Worm (Caenorhabditis elegans) whole organism, L3 larva: Measurements from ENCODE around the gene aptf-4.

Source experiments
- R02D3.7 ChIP-seq: fragments of 150-350 bp; optimal IDR thresholded peaks from 2 replicates; lab custom pipeline; 2014; ENCODE audit warnings: missing biosample characterization, missing genetic modification characterization
- aly-2 ChIP-seq: fragments of 150-350 bp; optimal IDR thresholded peaks from 2 replicates; lab custom pipeline; 2014; ENCODE audit warnings: missing biosample characterization, missing genetic modification characterization
- ceh-16 ChIP-seq: sonication (generic microtip); optimal IDR thresholded peaks from 2 replicates; lab custom pipeline; 2017; ENCODE audit warnings: missing biosample characterization, missing genetic modification characterization
- ceh-28 ChIP-seq: fragments of 150-350 bp; optimal IDR thresholded peaks from 2 replicates; lab custom pipeline; 2014; ENCODE audit warnings: missing biosample characterization, missing genetic modification reagents, missing genetic modification characterization
- ceh-82 ChIP-seq: fragments of 150-350 bp; optimal IDR thresholded peaks from 2 replicates; lab custom pipeline; 2014; ENCODE audit warnings: missing biosample characterization, missing genetic modification characterization
- daf-12 ChIP-seq: fragments of 150-350 bp; optimal IDR thresholded peaks from 2 replicates; lab custom pipeline; 2014; ENCODE audit warnings: missing biosample characterization, missing genetic modification reagents, missing genetic modification characterization
- egl-5 ChIP-seq: fragments of 150-350 bp; optimal IDR thresholded peaks from 2 replicates; lab custom pipeline; 2017; ENCODE audit warnings: missing biosample characterization, missing genetic modification reagents, missing genetic modification characterization, inconsistent platforms
- elt-2 ChIP-seq: sonication (generic microtip); optimal IDR thresholded peaks from 2 replicates; lab custom pipeline; 2016; ENCODE audit warnings: missing genetic modification reagents, mild to moderate bottlenecking, missing genetic modification characterization, missing compliant biosample characterization
- fkh-10 ChIP-seq: sonication (generic microtip); optimal IDR thresholded peaks from 2 replicates; lab custom pipeline; 2017; ENCODE audit warnings: missing biosample characterization, missing genetic modification reagents, missing genetic modification characterization
- fkh-2 ChIP-seq: fragments of 150-350 bp; optimal IDR thresholded peaks from 2 replicates; lab custom pipeline; 2014; ENCODE audit warnings: missing biosample characterization, missing genetic modification reagents, missing genetic modification characterization
- hmg-11 ChIP-seq: sonication (generic microtip); optimal IDR thresholded peaks from 2 replicates; lab custom pipeline; 2016; ENCODE audit warnings: missing genetic modification characterization, missing compliant biosample characterization
- jun-1 ChIP-seq: fragments of 150-350 bp; optimal IDR thresholded peaks from 2 replicates; lab custom pipeline; 2014; ENCODE audit warnings: missing biosample characterization, missing genetic modification reagents, missing genetic modification characterization
- lin-15B ChIP-seq: fragments of 150-350 bp; optimal IDR thresholded peaks from 2 replicates; lab custom pipeline; 2014; ENCODE audit warnings: missing biosample characterization, missing genetic modification characterization
- lin-39 ChIP-seq: fragments of 150-350 bp; optimal IDR thresholded peaks from 2 replicates; lab custom pipeline; 2018; ENCODE audit warnings: missing biosample characterization, missing genetic modification reagents, missing genetic modification characterization
- lsy-12 ChIP-seq: sonication (generic microtip); optimal IDR thresholded peaks from 2 replicates; lab custom pipeline; 2016; ENCODE audit warnings: mild to moderate bottlenecking, missing genetic modification characterization, missing compliant biosample characterization
- mdl-1 ChIP-seq: fragments of 150-350 bp; optimal IDR thresholded peaks from 2 replicates; lab custom pipeline; 2014; ENCODE audit warnings: missing biosample characterization, missing genetic modification characterization
- mml-1 ChIP-seq: fragments of 150-350 bp; sonication (generic microtip); optimal IDR thresholded peaks from 3 replicates; lab custom pipeline; 2014; ENCODE audit warnings: missing biosample characterization, missing genetic modification characterization
- nfya-1 ChIP-seq: sonication (generic microtip); optimal IDR thresholded peaks from 2 replicates; lab custom pipeline; 2017; ENCODE audit warnings: missing genetic modification characterization, mild to moderate bottlenecking, missing compliant biosample characterization, antibody characterized with exemption, moderate library complexity; ENCODE audit not compliant: insufficient read depth
- nhr-23 ChIP-seq: fragments of 150-350 bp; optimal IDR thresholded peaks from 2 replicates; lab custom pipeline; 2014; ENCODE audit warnings: missing biosample characterization, missing genetic modification reagents, missing genetic modification characterization
- nhr-237 ChIP-seq: fragments of 150-350 bp; optimal IDR thresholded peaks from 2 replicates; lab custom pipeline; 2014; ENCODE audit warnings: missing biosample characterization, missing genetic modification characterization
- nhr-28 ChIP-seq: fragments of 150-350 bp; optimal IDR thresholded peaks from 2 replicates; lab custom pipeline; 2014; ENCODE audit warnings: missing biosample characterization, missing genetic modification characterization
- nhr-67 ChIP-seq: fragments of 150-350 bp; optimal IDR thresholded peaks from 2 replicates; lab custom pipeline; 2014; ENCODE audit warnings: missing biosample characterization, missing genetic modification characterization
- nhr-76 ChIP-seq: fragments of 150-350 bp; sonication (generic microtip); optimal IDR thresholded peaks from 5 replicates; lab custom pipeline; 2014; ENCODE audit warnings: missing biosample characterization, missing genetic modification characterization
- nhr-77 ChIP-seq: fragments of 150-350 bp; optimal IDR thresholded peaks from 2 replicates; lab custom pipeline; 2014; ENCODE audit warnings: missing biosample characterization, missing genetic modification characterization
- pha-4 ChIP-seq: fragments of 150-350 bp; optimal IDR thresholded peaks from 2 replicates; lab custom pipeline; 2014; ENCODE audit warnings: missing biosample characterization, missing genetic modification reagents, missing genetic modification characterization
- pqm-1 ChIP-seq: fragments of 150-350 bp; optimal IDR thresholded peaks from 2 replicates; lab custom pipeline; 2017; ENCODE audit warnings: missing biosample characterization, missing genetic modification characterization, inconsistent platforms
- sea-2 ChIP-seq: fragments of 150-350 bp; sonication (generic microtip); optimal IDR thresholded peaks from 4 replicates; lab custom pipeline; 2014; ENCODE audit warnings: missing biosample characterization, missing genetic modification reagents, missing genetic modification characterization
- skn-1 ChIP-seq: fragments of 150-350 bp; optimal IDR thresholded peaks from 2 replicates; lab custom pipeline; 2014; ENCODE audit warnings: missing biosample characterization, missing genetic modification characterization
- snpc-4 ChIP-seq: fragments of 150-350 bp; optimal IDR thresholded peaks from 2 replicates; lab custom pipeline; 2014; ENCODE audit warnings: missing biosample characterization, missing genetic modification characterization
- tbx-2 ChIP-seq: sonication (generic microtip); optimal IDR thresholded peaks from 2 replicates; lab custom pipeline; 2016; ENCODE audit warnings: mild to moderate bottlenecking, missing genetic modification characterization, missing compliant biosample characterization
- unc-62 ChIP-seq: fragments of 150-350 bp; sonication (generic microtip); optimal IDR thresholded peaks from 4 replicates; lab custom pipeline; 2014; ENCODE audit warnings: missing biosample characterization, missing genetic modification reagents, missing genetic modification characterization
- zag-1 ChIP-seq: fragments of 150-350 bp; optimal IDR thresholded peaks from 2 replicates; lab custom pipeline; 2014; ENCODE audit warnings: missing biosample characterization, missing genetic modification characterization
- ztf-11 ChIP-seq: fragments of 150-350 bp; optimal IDR thresholded peaks from 2 replicates; lab custom pipeline; 2014; ENCODE audit warnings: missing biosample characterization, missing genetic modification characterization
- ztf-4 ChIP-seq: fragments of 150-350 bp; optimal IDR thresholded peaks from 2 replicates; lab custom pipeline; 2014; ENCODE audit warnings: missing biosample characterization, missing genetic modification characterization

aptf-4 gene

ce11 chrII:8617516-8617915, 26.7 kb downstream of the aptf-4 start, which contains the start of gene chhy-1:
Gene chhy-1 (minus strand): TSS chrII:8617616.
- TF ChIP-seq nhr-28 (tag; lab: Kevin White, UChicago): no peak
- TF ChIP-seq nhr-76: no peak
- TF ChIP-seq ztf-11 (tag; lab: Kevin White, UChicago): no peak
- no peak for TF ChIP-seq snpc-4 (tag; lab: Kevin White, UChicago)
- no peak for TF ChIP-seq jun-1 (tag; lab: Kevin White, UChicago)
- TF ChIP-seq elt-2 (tag; lab: Kevin White, UChicago): no peak
- TF ChIP-seq egl-5 (tag; lab: Kevin White, UChicago): no peak
- TF ChIP-seq mdl-1 (tag; lab: Kevin White, UChicago): no peak
- no peak for TF ChIP-seq ceh-28
- TF ChIP-seq tbx-2 (tag; lab: Kevin White, UChicago): no peak
- TF ChIP-seq, all 47 proteins: peak for 0

DNA sequence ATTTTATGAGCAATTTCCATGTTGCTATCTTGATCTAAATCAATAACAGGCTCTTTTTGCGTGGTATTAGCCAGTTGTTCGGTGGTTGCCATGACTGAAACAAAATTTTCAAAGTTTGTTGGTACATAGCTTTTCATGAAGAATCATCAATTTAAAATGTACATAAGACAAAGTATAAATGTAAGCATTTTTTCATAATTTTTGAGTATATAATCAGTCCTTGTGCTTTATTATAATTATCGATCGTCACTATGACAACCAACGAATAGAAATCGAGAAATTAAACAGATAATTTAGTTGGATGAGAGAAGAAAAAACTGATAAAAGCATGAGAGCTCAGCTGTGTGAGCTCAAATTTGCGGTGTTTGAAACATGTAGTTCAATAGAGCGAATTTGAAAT, 31.1 kb downstream of the aptf-4 start, which contains the start of gene T22C8.3:
T22C8.3 (minus strand) TSS at position 101 of the 400 bp plus-strand sequence.
- TF ChIP-seq mml-1 (tag; lab: Kevin White, UChicago) (no peak), fkh-10 (GFP tag; lab: Kevin White, UChicago) (no peak), R02D3.7 (tag; lab: Kevin White, UChicago) (no peak), snpc-4 (tag; lab: Kevin White, UChicago) (no peak), nhr-76 (no peak), egl-5 (tag; lab: Kevin White, UChicago) (no peak), pha-4 (tag; lab: Kevin White, UChicago) (peak; percentile 10), unc-62 (GFP tag; lab: Kevin White, UChicago) (no peak), zag-1 (no peak)

DNA sequence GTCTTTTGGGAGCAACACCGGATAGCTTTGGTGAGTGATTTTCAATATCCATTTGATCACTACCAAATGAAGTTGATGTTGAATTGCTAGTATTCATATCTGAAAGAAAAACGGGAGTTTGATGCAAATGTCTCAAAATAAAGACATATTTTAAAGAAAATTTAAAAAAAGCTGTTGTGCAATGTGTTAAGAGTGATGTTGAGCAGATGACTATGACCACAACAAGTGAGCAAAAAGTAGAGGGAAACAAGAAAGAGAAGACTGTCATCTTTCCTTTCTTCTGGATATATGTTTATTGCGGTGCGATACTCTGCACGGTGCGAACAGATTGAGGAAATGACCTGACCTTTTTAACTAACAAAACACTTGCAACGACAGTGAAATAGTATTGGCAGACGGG, 32.6 kb downstream of the aptf-4 start, which contains the start of gene T22C8.4:
T22C8.4 (minus strand) TSS at position 101 of the 400 bp plus-strand sequence.
- TF ChIP-seq tbx-2 (tag; lab: Kevin White, UChicago): no peak
- TF ChIP-seq elt-2 (tag; lab: Kevin White, UChicago): no peak
- TF ChIP-seq fkh-2 (tag; lab: Kevin White, UChicago): no peak
- no peak for TF ChIP-seq ceh-82 (tag; lab: Kevin White, UChicago)
- TF ChIP-seq nfya-1 (tag; lab: Kevin White, UChicago): no peak
- no peak for TF ChIP-seq hmg-11 (tag; lab: Kevin White, UChicago)
- TF ChIP-seq sea-2 (GFP tag; lab: Kevin White, UChicago): no peak
- no peak for TF ChIP-seq pha-4 (tag; lab: Kevin White, UChicago)
- TF ChIP-seq R02D3.7 (tag; lab: Kevin White, UChicago): no peak
- no peak for TF ChIP-seq mml-1 (tag; lab: Kevin White, UChicago)
- no peak for TF ChIP-seq egl-5 (tag; lab: Kevin White, UChicago)
- TF ChIP-seq nhr-77: no peak
- TF ChIP-seq unc-62 (GFP tag; lab: Kevin White, UChicago): no peak
- no peak for TF ChIP-seq aly-2 (tag; lab: Kevin White, UChicago)
- no peak for TF ChIP-seq daf-12 (tag; lab: Kevin White, UChicago)
- TF ChIP-seq nhr-237 (tag; lab: Kevin White, UChicago): no peak
- no peak for TF ChIP-seq ztf-4 (tag; lab: Kevin White, UChicago)
- no peak for TF ChIP-seq lsy-12 (tag; lab: Kevin White, UChicago)

DNA sequence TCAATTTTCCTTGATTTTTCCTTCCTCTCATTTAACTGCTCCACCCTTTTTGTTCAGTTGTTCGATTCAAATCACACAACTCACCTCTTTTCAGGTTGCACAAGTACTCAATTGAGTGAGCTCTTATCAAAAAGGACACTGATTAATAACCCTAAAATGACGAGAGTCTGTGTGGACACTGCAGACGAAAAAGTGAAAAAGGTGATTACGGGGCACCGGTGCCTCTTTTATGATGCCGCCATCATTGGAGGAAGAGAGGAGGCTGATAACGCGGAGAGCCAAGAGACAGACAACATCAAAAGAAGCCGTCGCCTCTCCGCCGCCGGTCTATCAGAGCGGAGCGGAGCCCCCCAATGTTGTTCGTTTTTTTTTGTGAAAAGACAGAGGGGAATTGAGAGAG, 34.4 kb downstream of the aptf-4 start, which contains the start of gene sptf-2:
sptf-2 (plus strand) TSS at position 297 of the 400 bp plus-strand sequence.
- TF ChIP-seq aly-2 (tag; lab: Kevin White, UChicago) (no peak), unc-62 (GFP tag; lab: Kevin White, UChicago) (no peak), nfya-1 (tag; lab: Kevin White, UChicago) (peak; percentile 16), lin-15B (no peak), mdl-1 (tag; lab: Kevin White, UChicago) (no peak), nhr-23 (no peak), pqm-1 (tag; lab: Kevin White, UChicago) (peak; percentile 88), elt-2 (tag; lab: Kevin White, UChicago) (peak; percentile 98), pha-4 (tag; lab: Kevin White, UChicago) (peak; percentile 34), ceh-16 (no peak), skn-1 (tag; lab: Kevin White, UChicago) (peak; percentile 17), egl-5 (tag; lab: Kevin White, UChicago) (no peak), jun-1 (tag; lab: Kevin White, UChicago) (peak; percentile 75), nhr-67 (tag; lab: Kevin White, UChicago) (no peak), lin-39 (tag; lab: Kevin White, UChicago) (no peak), tbx-2 (tag; lab: Kevin White, UChicago) (no peak), nhr-77 (no peak)
- TF ChIP-seq, all 47 proteins: peak for 6
